Worm (Caenorhabditis elegans): ENCODE data around the gene D2023.3.

The D2023.3 gene

DNA sequence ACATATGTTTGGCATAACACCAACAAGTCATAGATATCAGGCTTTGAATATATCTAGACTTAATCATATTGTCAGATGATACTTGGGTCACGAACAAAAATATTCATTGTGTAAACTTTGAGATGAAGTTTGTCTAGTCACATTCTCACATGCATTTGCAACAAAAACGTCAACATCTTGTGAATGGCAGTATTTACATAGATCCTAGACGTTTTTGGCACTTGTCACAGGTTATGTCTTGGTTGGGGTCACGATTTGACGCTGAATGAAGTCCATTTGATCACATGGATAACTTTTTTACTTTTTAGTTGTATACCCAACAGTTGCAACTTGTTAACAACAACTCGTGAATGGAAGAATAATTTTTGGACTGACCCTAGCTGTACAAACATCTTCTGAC is 13.5 kb downstream of the D2023.3 start:
- no peak for TF ChIP-seq dpl-1 (GFP tag; optimal IDR thresholded peaks at IDR 0.05)
- no peak for TF ChIP-seq tra-1 (GFP tag; IDR thresholded peaks at IDR 0.05)
- peak; percentile 63 for TF ChIP-seq hlh-30 (tag; optimal IDR thresholded peaks at IDR 0.05; ENCODE audit: insufficient read depth)
- no peak for TF ChIP-seq aly-2 (tag; optimal IDR thresholded peaks at IDR 0.05)

ce11 chrV:11797272-11797855 is 14.5 kb downstream of the D2023.3 start:
- no peak for TF ChIP-seq nhr-42 (GFP tag; IDR thresholded peaks at IDR 0.05)
- TF ChIP-seq D1046.2 (GFP tag; IDR thresholded peaks at IDR 0.05) = no peak
- peak; percentile 12 for TF ChIP-seq hlh-11 (tag; optimal IDR thresholded peaks at IDR 0.05)
- TF ChIP-seq hmg-1.1 (GFP tag; IDR thresholded peaks at IDR 0.05) = no peak
- TF ChIP-seq lin-15B (tag; optimal IDR thresholded peaks at IDR 0.05) = no peak
- no peak for TF ChIP-seq egl-43 (GFP tag; IDR thresholded peaks at IDR 0.05)
- no peak for TF ChIP-seq daf-8 (GFP tag; IDR thresholded peaks at IDR 0.05)
- peak; percentile 25 for TF ChIP-seq hlh-30 (tag; optimal IDR thresholded peaks at IDR 0.05; ENCODE audit: insufficient read depth)
- peak; percentile 70 for TF ChIP-seq mxl-3 (GFP tag; optimal IDR thresholded peaks at IDR 0.05)
- TF ChIP-seq mep-1 (tag; optimal IDR thresholded peaks at IDR 0.05) = no peak
- TF ChIP-seq lin-13 (GFP tag; optimal IDR thresholded peaks at IDR 0.05) = no peak

DNA sequence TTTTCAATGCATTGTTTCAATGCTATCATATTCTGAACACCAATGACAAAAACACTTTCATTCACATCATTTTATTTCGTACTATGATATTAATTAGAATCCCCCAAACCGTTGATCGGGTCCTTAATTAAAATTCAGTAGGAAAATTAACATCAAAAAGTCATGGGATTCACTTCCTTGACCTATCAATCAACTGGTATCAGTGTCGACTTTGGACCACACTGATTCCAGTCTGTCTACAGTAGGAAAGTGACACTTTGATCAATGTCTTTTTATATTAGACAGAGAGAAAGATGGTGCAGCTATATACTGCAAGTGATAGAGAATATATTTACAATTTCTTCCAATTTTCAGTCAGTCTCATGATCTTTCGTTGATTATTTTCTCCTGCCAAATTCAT is 15.5 kb downstream of the D2023.3 start:
- no peak for TF ChIP-seq F37D6.2 (tag; optimal IDR thresholded peaks at IDR 0.05)
- TF ChIP-seq dmd-9 (GFP tag; IDR thresholded peaks at IDR 0.05) = no peak
- TF ChIP-seq nhr-28 (tag; optimal IDR thresholded peaks at IDR 0.05) = peak; percentile 11
- no peak for TF ChIP-seq ZK337.2 (GFP tag; IDR thresholded peaks at IDR 0.05)
- no peak for TF ChIP-seq nhr-41 (GFP tag; IDR thresholded peaks at IDR 0.05)
- TF ChIP-seq hlh-30 (tag; optimal IDR thresholded peaks at IDR 0.05; ENCODE audit: insufficient read depth) = peak; percentile 17
- no peak for TF ChIP-seq rbr-2 (tag; optimal IDR thresholded peaks at IDR 0.05)
- TF ChIP-seq hmg-1.1 (GFP tag; IDR thresholded peaks at IDR 0.05) = no peak
- TF ChIP-seq nhr-42 (GFP tag; IDR thresholded peaks at IDR 0.05) = no peak
- TF ChIP-seq spr-3 (GFP tag; optimal IDR thresholded peaks at IDR 0.05) = no peak
- TF ChIP-seq zip-2 (tag; optimal IDR thresholded peaks at IDR 0.05) = no peak
- peak in 1 of 2 experiments; percentile 30 for TF ChIP-seq mdl-1 (tag; optimal IDR thresholded peaks at IDR 0.05)
- no peak for TF ChIP-seq ztf-7 (tag; optimal IDR thresholded peaks at IDR 0.05)
- TF ChIP-seq mxl-3 (GFP tag; optimal IDR thresholded peaks at IDR 0.05) = peak; percentile 29
- TF ChIP-seq fkh-10 (GFP tag; optimal IDR thresholded peaks at IDR 0.05) = no peak
- TF ChIP-seq lsy-2 (tag; optimal IDR thresholded peaks at IDR 0.05) = peak in 1 of 2 experiments; percentile 6
- peak in 1 of 2 experiments; percentile 98 for TF ChIP-seq unc-62 (GFP tag; optimal IDR thresholded peaks at IDR 0.05 in 1 of 2)
- no peak for TF ChIP-seq unc-62 (tag; optimal IDR thresholded peaks at IDR 0.05)
- TF ChIP-seq tra-1 (GFP tag; IDR thresholded peaks at IDR 0.05) = 0 out of 2 replicates have a peak, but pooled peaks have one; percentile 14
- TF ChIP-seq lin-39 (tag; optimal IDR thresholded peaks at IDR 0.05) = no peak
- peak; percentile 18 for TF ChIP-seq hlh-11 (tag; optimal IDR thresholded peaks at IDR 0.05)

- TF ChIP-seq hlh-30 (tag; optimal IDR thresholded peaks at IDR 0.05; ENCODE audit: insufficient read depth) = peak; percentile 36
- peak; percentile 7 for TF ChIP-seq hlh-11 (tag; optimal IDR thresholded peaks at IDR 0.05)
- TF ChIP-seq ceh-20 (GFP tag; IDR thresholded peaks at IDR 0.05) = no peak
- no peak for TF ChIP-seq ceh-62 (tag; optimal IDR thresholded peaks at IDR 0.05)
Measured at ce11 chrV:11795352-11795751, 16.5 kb downstream of the D2023.3 start.

DNA sequence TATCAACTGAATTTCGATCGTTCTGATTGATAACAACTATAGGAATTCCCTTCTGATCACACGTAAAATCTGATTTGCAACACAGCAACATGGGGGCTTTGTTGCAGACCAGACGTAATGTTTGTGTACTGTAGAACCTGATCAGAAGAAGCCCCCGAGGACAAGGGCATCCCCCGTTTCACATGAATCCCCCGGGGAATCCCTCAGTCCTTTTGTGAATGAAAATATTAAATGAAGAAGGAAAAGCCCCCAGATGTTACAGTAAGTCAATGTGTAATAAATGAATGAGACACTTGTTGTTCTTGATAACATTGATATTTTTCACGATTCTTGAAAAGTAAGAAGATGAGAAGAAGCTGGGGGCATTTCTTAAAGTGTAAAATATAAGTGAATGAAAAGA is 17.6 kb downstream of the D2023.3 start:
- TF ChIP-seq lin-15B (tag; optimal IDR thresholded peaks at IDR 0.05) (no peak), madf-9 (GFP tag; conservative IDR thresholded peaks at IDR 0.05) (no peak), daf-12 (tag; optimal IDR thresholded peaks at IDR 0.05) (no peak), nhr-48 (tag; optimal IDR thresholded peaks at IDR 0.05) (peak; percentile 80), nhr-42 (GFP tag; IDR thresholded peaks at IDR 0.05) (no peak), unc-130 (GFP tag; optimal IDR thresholded peaks at IDR 0.05) (no peak), spr-3 (GFP tag; optimal IDR thresholded peaks at IDR 0.05) (no peak), Y105C5A.15 (GFP tag; IDR thresholded peaks at IDR 0.05) (no peak), rbr-2 (tag; optimal IDR thresholded peaks at IDR 0.05) (no peak), mdl-1 (tag; optimal IDR thresholded peaks at IDR 0.05) (peak; percentile 18 to 42), hlh-11 (tag; optimal IDR thresholded peaks at IDR 0.05) (peak; percentile 16), lir-3 (tag; optimal IDR thresholded peaks at IDR 0.05) (no peak), fos-1 (tag; optimal IDR thresholded peaks at IDR 0.05) (no peak), nhr-111 (GFP tag; optimal IDR thresholded peaks at IDR 0.05) (no peak), daf-8 (GFP tag; IDR thresholded peaks at IDR 0.05) (no peak), R02D3.7 (tag; optimal IDR thresholded peaks at IDR 0.05) (no peak), lin-1 (GFP tag; IDR thresholded peaks at IDR 0.05) (no peak), lim-7 (GFP tag; IDR thresholded peaks at IDR 0.05) (no peak), ceh-82 (tag; optimal IDR thresholded peaks at IDR 0.05) (no peak), duxl-1 (tag; optimal IDR thresholded peaks at IDR 0.05; ENCODE audit: poor library complexity) (no peak)

All from whole organism, L4 larva.